Worm (Caenorhabditis elegans) whole organism, mixed stage, embryonic: ENCODE data around the gene R02D5.24.

Source experiments
- nhr-12 ChIP-seq: fragments of 150-350 bp; optimal IDR thresholded peaks from 2 replicates; lab custom pipeline; 2014; ENCODE audit warnings: missing biosample characterization, missing genetic modification characterization
- nhr-237 ChIP-seq: fragments of 150-350 bp; optimal IDR thresholded peaks from 2 replicates; lab custom pipeline; 2014; ENCODE audit warnings: missing biosample characterization, missing genetic modification characterization
- nhr-76 ChIP-seq: sonication (generic microtip); optimal IDR thresholded peaks from 2 replicates; lab custom pipeline; 2017; ENCODE audit warnings: missing biosample characterization, missing genetic modification characterization
- sem-2 ChIP-seq: fragments of 200-800 bp; sonication (Bioruptor generic); optimal IDR thresholded peaks from 2 replicates; lab custom pipeline; 2018; ENCODE audit warnings: mild to moderate bottlenecking, missing genetic modification characterization, missing compliant biosample characterization
- ztf-11 ChIP-seq: fragments of 150-350 bp; optimal IDR thresholded peaks from 2 replicates; lab custom pipeline; 2014; ENCODE audit warnings: missing biosample characterization, missing genetic modification characterization

ce11 chrV:14546569-14546968 is 45.4 kb downstream of the R02D5.24 start, which contains the start of gene C53A5.13:
- TF ChIP-seq nhr-12 (no peak), nhr-76 (no peak), nhr-237 (tag; lab: Kevin White, UChicago) (no peak), ztf-11 (tag; lab: Kevin White, UChicago) (no peak), sem-2 (GFP tag; lab: Kevin White, UChicago) (no peak)
